Worm (Caenorhabditis elegans) whole organism, early embryonic: Measurements from ENCODE around the gene ZK262.19.
"Not testable (repeated sequence)": the region's sequence is repeated elsewhere in the genome, so short reads cannot be mapped to it uniquely, and the experiment has no call there.

Experiments used
- B0310.2 ChIP-seq: sonication (generic microtip); optimal IDR thresholded peaks from 2 replicates; lab custom pipeline; 2016; ENCODE audit warnings: mild to moderate bottlenecking, missing genetic modification characterization, missing compliant biosample characterization
- F13C5.2 ChIP-seq: sonication (generic microtip); optimal IDR thresholded peaks from 2 replicates; lab custom pipeline; 2017; ENCODE audit warnings: mild to moderate bottlenecking, missing genetic modification characterization, inconsistent platforms, missing compliant biosample characterization
- aly-1 ChIP-seq: sonication (generic microtip); optimal IDR thresholded peaks from 2 replicates; lab custom pipeline; 2016; ENCODE audit warnings: missing genetic modification characterization, missing compliant biosample characterization
- ama-1 ChIP-seq: fragments of 150-350 bp; optimal IDR thresholded peaks from 2 replicates; lab custom pipeline; 2014
- ceh-13 ChIP-seq: fragments of 200-800 bp; sonication (Bioruptor generic); optimal IDR thresholded peaks from 2 replicates; lab custom pipeline; 2018; ENCODE audit warnings: mild to moderate bottlenecking, missing genetic modification characterization, missing compliant biosample characterization
- ceh-36 ChIP-seq: sonication (generic microtip); optimal IDR thresholded peaks from 2 replicates; lab custom pipeline; 2016; ENCODE audit warnings: missing genetic modification characterization, inconsistent platforms, missing compliant biosample characterization
- ets-7 ChIP-seq: sonication (generic microtip); optimal IDR thresholded peaks from 2 replicates; lab custom pipeline; 2016; ENCODE audit warnings: missing genotype, missing genetic modification characterization, missing compliant biosample characterization
- flt-1 ChIP-seq: fragments of 200-800 bp; sonication (Bioruptor generic); IDR thresholded peaks from 2 replicates; pipeline ENCODE4 v1.3.6; 2022; ENCODE audit warnings: missing genetic modification characterization, missing compliant biosample characterization
- hmbx-1 ChIP-seq: sonication (generic microtip); optimal IDR thresholded peaks from 2 replicates; lab custom pipeline; 2016; ENCODE audit warnings: mild to moderate bottlenecking, missing genetic modification characterization, missing compliant biosample characterization
- hmg-4 ChIP-seq: fragments of 200-800 bp; sonication (Bioruptor generic); optimal IDR thresholded peaks from 2 replicates; lab custom pipeline; 2018; ENCODE audit warnings: mild to moderate bottlenecking, missing genetic modification characterization, missing compliant biosample characterization
- hnd-1 ChIP-seq: sonication (generic microtip); optimal IDR thresholded peaks from 2 replicates; lab custom pipeline; 2016; ENCODE audit warnings: missing genetic modification characterization, missing compliant biosample characterization
- pes-1 ChIP-seq: fragments of 200-800 bp; sonication (Bioruptor generic); IDR thresholded peaks from 2 replicates; pipeline ENCODE4 v1.3.6; 2022; ENCODE audit warnings: missing genetic modification reagents, missing genetic modification characterization, missing compliant biosample characterization
- scrt-1 ChIP-seq: fragments of 200-800 bp; sonication (Bioruptor generic); IDR thresholded peaks from 2 replicates; pipeline ENCODE4 v1.3.6; 2022; ENCODE audit warnings: missing genetic modification characterization, missing compliant biosample characterization
- sea-1 ChIP-seq: fragments of 200-800 bp; sonication (Bioruptor generic); conservative IDR thresholded peaks from 2 replicates; pipeline ENCODE4 v1.3.6; 2022; ENCODE audit warnings: missing genetic modification characterization, missing compliant biosample characterization
- tbx-11 ChIP-seq: fragments of 200-800 bp; sonication (Bioruptor generic); IDR thresholded peaks from 2 replicates; pipeline ENCODE4 v1.3.6; 2022; ENCODE audit warnings: missing genetic modification characterization, missing compliant biosample characterization
- tbx-37 ChIP-seq: fragments of 200-800 bp; sonication (Bioruptor generic); conservative IDR thresholded peaks from 2 replicates; pipeline ENCODE4 v1.3.6; 2022; ENCODE audit warnings: missing genetic modification reagents, missing genetic modification characterization, missing compliant biosample characterization
- tra-4 ChIP-seq: sonication (generic microtip); optimal IDR thresholded peaks from 2 replicates; lab custom pipeline; 2017; ENCODE audit warnings: missing genetic modification characterization, missing compliant biosample characterization

ZK262.19 gene

ce11 chrV:18414051-18414450 lies 11.4 kb downstream of the ZK262.19 start, which contains the start of gene txt-8:
TSS of gene txt-8 (plus strand) at chrV:18414351.
- no peak for TF ChIP-seq tbx-37 (GFP tag; lab: Robert Waterston, UW)
- no peak for TF ChIP-seq tbx-11
- TF ChIP-seq hmg-4 (GFP tag; lab: Kevin White, UChicago), result no peak
- TF ChIP-seq B0310.2 (tag; lab: Kevin White, UChicago), result no peak
- no peak for TF ChIP-seq ets-7
- no peak for TF ChIP-seq ceh-36

ce11 chrV:18412887-18413286 lies 12.6 kb downstream of the ZK262.19 start, which contains the start of gene ZK262.2:
TSS of gene ZK262.2 (minus strand) at chrV:18412987.
- TF ChIP-seq scrt-1, result no peak
- TF ChIP-seq aly-1, result no peak
- TF ChIP-seq pes-1, result no peak
- no peak for TF ChIP-seq hmbx-1
- TF ChIP-seq flt-1 (GFP tag; lab: Robert Waterston, UW), result no peak
- TF ChIP-seq ets-7, result no peak
- no peak for TF ChIP-seq tbx-11
- no peak for TF ChIP-seq hmg-4 (GFP tag; lab: Kevin White, UChicago)
- TF ChIP-seq sea-1, result no peak

ce11 chrV:18412351-18412750 lies 13.1 kb downstream of the ZK262.19 start:
- no peak for TF ChIP-seq flt-1 (GFP tag; lab: Robert Waterston, UW)
- no peak for TF ChIP-seq tra-4
- no peak for TF ChIP-seq hmg-4 (GFP tag; lab: Kevin White, UChicago)
- TF ChIP-seq F13C5.2 (tag; lab: Kevin White, UChicago), result no peak
- no peak for TF ChIP-seq tbx-11
- no peak for TF ChIP-seq scrt-1
- no peak for TF ChIP-seq hmbx-1
- TF ChIP-seq ceh-36, result no peak
- no peak for TF ChIP-seq tbx-37 (GFP tag; lab: Robert Waterston, UW)
- no peak for TF ChIP-seq B0310.2 (tag; lab: Kevin White, UChicago)
- TF ChIP-seq pes-1, result no peak
- TF ChIP-seq ceh-13 (GFP tag; lab: Kevin White, UChicago), result no peak
- no peak for TF ChIP-seq aly-1
- TF ChIP-seq hnd-1 (tag; lab: Kevin White, UChicago), result no peak
- no peak for TF ChIP-seq ama-1 (lab: Kevin White, UChicago)
- TF ChIP-seq sea-1, result no peak
- no peak for TF ChIP-seq ets-7

DNA sequence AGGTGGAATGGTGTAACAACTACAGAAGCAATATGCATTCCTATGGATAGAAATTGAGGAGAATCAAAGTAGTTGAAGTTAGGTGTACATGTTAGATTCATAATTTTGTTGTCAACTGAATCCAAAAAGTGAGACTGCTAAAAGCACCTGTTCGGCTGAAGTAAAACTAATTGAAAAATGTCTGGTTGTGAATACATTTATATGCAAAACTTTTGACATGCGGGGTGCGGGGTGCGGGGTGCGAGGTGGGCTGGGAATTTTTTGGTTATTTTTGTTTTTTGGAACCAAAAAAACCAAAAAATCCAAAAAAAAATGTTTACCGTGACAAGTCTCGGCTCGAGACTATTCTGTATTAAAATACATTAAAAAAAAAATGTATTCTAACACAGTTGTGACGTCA lies 15.3 kb downstream of the ZK262.19 start, which contains the start of gene srh-207:
Gene srh-207, minus strand, starts transcription at position 101 of the 400 bp plus-strand sequence.
- TF ChIP-seq hmbx-1, result no peak
- no peak for TF ChIP-seq flt-1 (GFP tag; lab: Robert Waterston, UW)
- TF ChIP-seq scrt-1, result no peak
- no peak for TF ChIP-seq F13C5.2 (tag; lab: Kevin White, UChicago)
- TF ChIP-seq hnd-1 (tag; lab: Kevin White, UChicago), result no peak
- no peak for TF ChIP-seq tbx-37 (GFP tag; lab: Robert Waterston, UW)
- TF ChIP-seq aly-1, result no peak
- no peak for TF ChIP-seq hmg-4 (GFP tag; lab: Kevin White, UChicago)
- TF ChIP-seq ama-1 (lab: Kevin White, UChicago), result no peak

- TF ChIP-seq F13C5.2 (tag; lab: Kevin White, UChicago); ceh-36; tbx-37 (GFP tag; lab: Robert Waterston, UW): not testable (repeated sequence)
Measured at ce11 chrV:18404767-18405166, 20.7 kb downstream of the ZK262.19 start, which contains the start of gene srh-209. TSS of gene srh-209 (minus strand) at chrV:18404867.

DNA sequence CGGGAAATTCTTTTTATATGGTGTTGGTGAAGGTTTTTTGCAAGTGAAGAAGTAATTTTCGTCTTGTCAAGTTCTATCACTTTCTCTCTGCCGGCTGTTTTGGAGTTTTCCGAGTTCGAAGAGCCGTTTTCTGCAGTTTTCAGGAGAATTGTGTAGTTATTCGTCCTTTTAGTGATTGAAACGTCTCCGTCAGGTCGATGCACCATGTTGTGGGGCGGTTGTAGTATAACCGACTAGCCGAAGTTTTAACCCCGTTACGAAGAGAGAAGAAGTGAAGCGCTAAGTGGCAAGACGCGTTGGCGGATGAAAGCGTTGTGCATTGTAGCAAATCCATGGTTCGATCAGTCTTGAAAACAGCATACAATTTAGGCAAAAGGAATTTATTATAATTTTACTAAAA lies 22.7 kb downstream of the ZK262.19 start:
- no peak for TF ChIP-seq ceh-13 (GFP tag; lab: Kevin White, UChicago)
- TF ChIP-seq tra-4, result no peak
- no peak for TF ChIP-seq scrt-1
- TF ChIP-seq ama-1 (lab: Kevin White, UChicago), result no peak
- no peak for TF ChIP-seq hnd-1 (tag; lab: Kevin White, UChicago)
- no peak for TF ChIP-seq hmg-4 (GFP tag; lab: Kevin White, UChicago)
- TF ChIP-seq tbx-11, result no peak
- TF ChIP-seq ets-7, result no peak
- no peak for TF ChIP-seq tbx-37 (GFP tag; lab: Robert Waterston, UW)
- no peak for TF ChIP-seq ceh-36
- no peak for TF ChIP-seq aly-1
- no peak for TF ChIP-seq hmbx-1
- no peak for TF ChIP-seq pes-1
- no peak for TF ChIP-seq F13C5.2 (tag; lab: Kevin White, UChicago)

DNA sequence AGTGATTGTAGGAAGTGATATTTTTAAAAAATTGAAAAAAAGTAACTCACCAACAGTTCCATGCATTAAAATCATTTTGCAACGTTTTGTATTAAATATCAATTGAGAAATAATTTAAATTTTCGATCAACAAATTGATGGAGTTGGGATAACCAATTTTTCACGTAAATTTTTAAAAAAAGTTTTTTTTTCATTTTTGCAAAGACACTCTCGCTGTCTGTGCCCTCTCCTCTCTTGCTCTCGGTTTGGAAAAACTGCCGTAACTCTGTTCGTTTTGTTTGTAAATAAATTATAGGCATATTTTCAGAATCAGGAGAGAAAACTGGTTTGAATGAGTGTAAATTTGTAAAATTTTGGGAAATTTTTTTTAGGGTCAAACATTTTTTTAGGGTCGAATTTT lies 27.6 kb downstream of the ZK262.19 start, which contains the start of gene Y51A2B.16:
Gene Y51A2B.16, minus strand, starts transcription at position 101 of the 400 bp plus-strand sequence.
- TF ChIP-seq ceh-36, result no peak
- no peak for TF ChIP-seq F13C5.2 (tag; lab: Kevin White, UChicago)
- no peak for TF ChIP-seq B0310.2 (tag; lab: Kevin White, UChicago)
- no peak for TF ChIP-seq ets-7
- TF ChIP-seq tra-4, result no peak
- TF ChIP-seq hmg-4 (GFP tag; lab: Kevin White, UChicago), result no peak
- TF ChIP-seq flt-1 (GFP tag; lab: Robert Waterston, UW), result no peak
- no peak for TF ChIP-seq scrt-1
- TF ChIP-seq hmbx-1, result no peak
- TF ChIP-seq ama-1 (lab: Kevin White, UChicago), result no peak
- TF ChIP-seq ceh-13 (GFP tag; lab: Kevin White, UChicago), result no peak
- no peak for TF ChIP-seq tbx-11
- no peak for TF ChIP-seq pes-1
- no peak for TF ChIP-seq tbx-37 (GFP tag; lab: Robert Waterston, UW)
- TF ChIP-seq sea-1, result no peak

DNA sequence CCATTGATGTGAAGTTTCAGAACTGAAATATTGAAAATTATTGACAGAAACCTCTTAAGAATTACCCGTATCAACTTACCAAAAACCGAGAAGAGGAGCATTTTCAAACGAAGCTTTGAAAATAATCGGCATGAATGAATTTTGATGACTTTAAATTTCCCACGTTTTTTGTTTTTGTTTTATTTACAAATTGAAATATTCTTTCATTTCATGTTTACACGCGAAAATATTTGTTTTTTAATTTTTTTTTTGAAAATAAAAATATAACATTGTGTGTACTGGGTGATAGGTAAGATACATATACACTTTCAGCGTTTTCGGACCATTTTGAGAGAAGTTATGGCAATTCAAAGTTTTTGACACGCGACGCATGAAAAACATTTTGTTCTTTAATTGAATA lies 29.8 kb downstream of the ZK262.19 start, which contains the start of gene Y51A2B.9:
Gene Y51A2B.9, minus strand, starts transcription at position 101 of the 400 bp plus-strand sequence.
- no peak for TF ChIP-seq pes-1
- TF ChIP-seq aly-1, result no peak
- no peak for TF ChIP-seq ceh-13 (GFP tag; lab: Kevin White, UChicago)
- TF ChIP-seq sea-1, result no peak
- TF ChIP-seq ama-1 (lab: Kevin White, UChicago), result no peak
- TF ChIP-seq tra-4, result no peak
- TF ChIP-seq scrt-1, result no peak
- TF ChIP-seq flt-1 (GFP tag; lab: Robert Waterston, UW), result no peak
- no peak for TF ChIP-seq F13C5.2 (tag; lab: Kevin White, UChicago)
